Worm (Caenorhabditis elegans): ENCODE measurements around the gene nhr-55.

nhr-55 gene

ce11 chrV:465355-465754, 12.6 kb upstream of the nhr-55 start:
- TF ChIP-seq elt-3 (tag; optimal IDR thresholded peaks at IDR 0.05), result no peak
- TF ChIP-seq nhr-12 (tag; optimal IDR thresholded peaks at IDR 0.05), result no peak
- TF ChIP-seq elt-1 (tag; optimal IDR thresholded peaks at IDR 0.05; ENCODE audit: borderline replicate concordance, insufficient read depth), result no peak
- TF ChIP-seq sptf-1 (tag; optimal IDR thresholded peaks at IDR 0.05), result no peak
- no peak for TF ChIP-seq sem-2 (GFP tag; optimal IDR thresholded peaks at IDR 0.05)
- no peak for TF ChIP-seq nhr-28 (tag; optimal IDR thresholded peaks at IDR 0.05)
- no peak for TF ChIP-seq ceh-83 (GFP tag; optimal IDR thresholded peaks at IDR 0.05)
- TF ChIP-seq unc-62 (GFP tag; optimal IDR thresholded peaks at IDR 0.05), result no peak
- no peak for TF ChIP-seq mab-5 (tag; optimal IDR thresholded peaks at IDR 0.05)

- TF ChIP-seq pha-4 (tag; optimal IDR thresholded peaks at IDR 0.05), result no peak
- no peak for TF ChIP-seq nhr-237 (tag; optimal IDR thresholded peaks at IDR 0.05)
- TF ChIP-seq zip-8 (tag; optimal IDR thresholded peaks at IDR 0.05), result no peak
- TF ChIP-seq ces-1 (GFP tag; optimal IDR thresholded peaks at IDR 0.05), result no peak
- no peak for TF ChIP-seq elt-3 (tag; optimal IDR thresholded peaks at IDR 0.05)
- no peak for TF ChIP-seq sem-2 (GFP tag; optimal IDR thresholded peaks at IDR 0.05)
- no peak for TF ChIP-seq hlh-1 (tag; optimal IDR thresholded peaks at IDR 0.05)
- TF ChIP-seq blmp-1 (tag; optimal IDR thresholded peaks at IDR 0.05), result no peak
- TF ChIP-seq ham-2 (GFP tag; optimal IDR thresholded peaks at IDR 0.05), result no peak
- TF ChIP-seq lin-13 (tag; optimal IDR thresholded peaks at IDR 0.05), result no peak
These were observed 10.5 kb upstream of the nhr-55 start for ce11 chrV:467507-467906.

- TF ChIP-seq lin-32 (GFP tag; optimal IDR thresholded peaks at IDR 0.05), result no peak
- no peak for TF ChIP-seq cnd-1 (tag; optimal IDR thresholded peaks at IDR 0.05)
- TF ChIP-seq mep-1 (tag; optimal IDR thresholded peaks at IDR 0.05), result no peak
- no peak for TF ChIP-seq flh-1 (GFP tag; optimal IDR thresholded peaks at IDR 0.05)
- TF ChIP-seq ceh-39 (tag; optimal IDR thresholded peaks at IDR 0.05), result no peak
- no peak for TF ChIP-seq sptf-1 (tag; optimal IDR thresholded peaks at IDR 0.05)
- TF ChIP-seq nhr-2 (tag; optimal IDR thresholded peaks at IDR 0.05), result no peak
- TF ChIP-seq mls-2 (tag; optimal IDR thresholded peaks at IDR 0.05), result no peak
- TF ChIP-seq unc-39 (tag; optimal IDR thresholded peaks at IDR 0.05), result no peak
- no peak for TF ChIP-seq blmp-1 (tag; optimal IDR thresholded peaks at IDR 0.05)
- no peak for TF ChIP-seq nhr-76 (tag; optimal IDR thresholded peaks at IDR 0.05)
- TF ChIP-seq tbx-8 (GFP tag; optimal IDR thresholded peaks at IDR 0.05), result no peak
- no peak for TF ChIP-seq drap-1 (GFP tag; optimal IDR thresholded peaks at IDR 0.05)
- TF ChIP-seq elt-3 (tag; optimal IDR thresholded peaks at IDR 0.05), result no peak
- no peak for TF ChIP-seq lsy-2 (tag; optimal IDR thresholded peaks at IDR 0.05)
- no peak for TF ChIP-seq elt-1 (tag; optimal IDR thresholded peaks at IDR 0.05; ENCODE audit: borderline replicate concordance, insufficient read depth)
- TF ChIP-seq hlh-1 (tag; optimal IDR thresholded peaks at IDR 0.05), result no peak
- TF ChIP-seq pha-4 (tag; optimal IDR thresholded peaks at IDR 0.05), result no peak
- TF ChIP-seq ceh-83 (GFP tag; optimal IDR thresholded peaks at IDR 0.05), result no peak
These were observed 9.5 kb upstream of the nhr-55 start, which contains the start of gene srbc-57 for ce11 chrV:468460-468859. TSS of gene srbc-57 (minus strand) at chrV:468560.

ce11 chrV:472589-472988, 5.4 kb upstream of the nhr-55 start, which contains the start of gene srt-31:
TSS of gene srt-31 (plus strand) at chrV:472889.
- TF ChIP-seq snpc-4 (tag; optimal IDR thresholded peaks at IDR 0.05), result no peak
- no peak for TF ChIP-seq cnd-1 (tag; optimal IDR thresholded peaks at IDR 0.05)
- no peak for TF ChIP-seq flh-1 (GFP tag; optimal IDR thresholded peaks at IDR 0.05)
- no peak for TF ChIP-seq ham-2 (GFP tag; optimal IDR thresholded peaks at IDR 0.05)
- TF ChIP-seq bed-3 (GFP tag; optimal IDR thresholded peaks at IDR 0.05), result no peak
- no peak for TF ChIP-seq lin-13 (tag; optimal IDR thresholded peaks at IDR 0.05)
- TF ChIP-seq zip-8 (tag; optimal IDR thresholded peaks at IDR 0.05), result no peak
- no peak for TF ChIP-seq ceh-43 (GFP tag; optimal IDR thresholded peaks at IDR 0.05)
- no peak for TF ChIP-seq blmp-1 (tag; optimal IDR thresholded peaks at IDR 0.05)
- no peak for TF ChIP-seq nhr-12 (tag; optimal IDR thresholded peaks at IDR 0.05)
- no peak for TF ChIP-seq M03D4.4 (tag; optimal IDR thresholded peaks at IDR 0.05)

- TF ChIP-seq cnd-1 (tag; optimal IDR thresholded peaks at IDR 0.05), result no peak
- TF ChIP-seq nhr-76 (tag; optimal IDR thresholded peaks at IDR 0.05), result no peak
These were observed 3.4 kb upstream of the nhr-55 start, which contains the start of gene nhr-99 for ce11 chrV:474516-474915. TSS of gene nhr-99 (plus strand) at chrV:474778.

Data from whole organism, mixed stage, embryonic.